Worm (Caenorhabditis elegans) whole organism, young adult: ENCODE results near the gene F31F4.11.

ENCODE experiments used
- B0336.3 ChIP-seq: fragments of 200-800 bp; sonication (Bioruptor generic); IDR thresholded peaks from 2 replicates; pipeline ENCODE4 v1.3.6; 2022; ENCODE audit warnings: missing genetic modification characterization, missing compliant biosample characterization
- C17E4.6 ChIP-seq: fragments of 200-800 bp; sonication (Bioruptor generic); IDR thresholded peaks from 2 replicates; pipeline ENCODE4 v1.3.6; 2022; ENCODE audit warnings: missing genetic modification reagents, missing genetic modification characterization, missing compliant biosample characterization
- F10E7.11 ChIP-seq: sonication (generic microtip); optimal IDR thresholded peaks from 2 replicates; lab custom pipeline; 2017; ENCODE audit warnings: mild to moderate bottlenecking, missing genetic modification characterization, moderate library complexity, missing compliant biosample characterization
- F33H1.4 ChIP-seq: fragments of 200-800 bp; sonication (Bioruptor generic); IDR thresholded peaks from 2 replicates; pipeline ENCODE4 v1.3.6; 2022; ENCODE audit warnings: missing genetic modification reagents, missing genetic modification characterization, missing compliant biosample characterization
- T26A5.8 ChIP-seq: sonication (generic microtip); optimal IDR thresholded peaks from 2 replicates; lab custom pipeline; 2016; ENCODE audit warnings: missing genetic modification characterization, missing compliant biosample characterization
- Y53G8AR.9 ChIP-seq: fragments of 200-800 bp; sonication (Bioruptor generic); conservative IDR thresholded peaks from 2 replicates; pipeline ENCODE4 v1.3.6; 2022; ENCODE audit warnings: missing genetic modification reagents, missing genetic modification characterization, missing compliant biosample characterization
- attf-3 ChIP-seq: fragments of 200-800 bp; sonication (Bioruptor generic); conservative IDR thresholded peaks from 2 replicates; pipeline ENCODE4 v1.3.6; 2022; ENCODE audit warnings: missing genetic modification reagents, missing genetic modification characterization, missing compliant biosample characterization
- chd-7 ChIP-seq: sonication (generic microtip); optimal IDR thresholded peaks from 2 replicates; lab custom pipeline; 2016; ENCODE audit warnings: mild to moderate bottlenecking, missing genetic modification characterization, moderate library complexity, missing compliant biosample characterization
- dpl-1 ChIP-seq: fragments of 150-350 bp; optimal IDR thresholded peaks from 2 replicates; lab custom pipeline; 2014; ENCODE audit warnings: missing biosample characterization, missing genetic modification reagents, missing genetic modification characterization
- egrh-3 ChIP-seq: fragments of 200-800 bp; sonication (Bioruptor generic); IDR thresholded peaks from 2 replicates; pipeline ENCODE4 v1.3.6; 2022; ENCODE audit warnings: missing genetic modification reagents, missing genetic modification characterization, missing compliant biosample characterization
- hmg-1.2 ChIP-seq: fragments of 200-800 bp; sonication (Bioruptor generic); IDR thresholded peaks from 2 replicates; pipeline ENCODE4 v1.3.6; 2022; ENCODE audit warnings: missing genetic modification reagents, missing genetic modification characterization, missing compliant biosample characterization
- hsf-1 ChIP-seq: fragments of 200-800 bp; sonication (Bioruptor generic); IDR thresholded peaks from 2 replicates; pipeline ENCODE4 v1.3.6; 2022; ENCODE audit warnings: missing genetic modification reagents, missing genetic modification characterization, missing compliant biosample characterization
- lin-54 ChIP-seq: fragments of 200-800 bp; sonication (Bioruptor generic); optimal IDR thresholded peaks from 2 replicates; lab custom pipeline; 2018; ENCODE audit warnings: mild to moderate bottlenecking, missing genetic modification characterization, missing compliant biosample characterization
- lsl-1 ChIP-seq: fragments of 200-800 bp; sonication (Bioruptor generic); optimal IDR thresholded peaks from 2 replicates; lab custom pipeline; 2018; ENCODE audit warnings: mild to moderate bottlenecking, missing genetic modification characterization, moderate library complexity, missing compliant biosample characterization
- lsy-27 ChIP-seq: sonication (generic microtip); optimal IDR thresholded peaks from 2 replicates; lab custom pipeline; 2017; ENCODE audit warnings: missing genetic modification characterization, mild to moderate bottlenecking, missing compliant biosample characterization, antibody characterized with exemption, missing genotype, borderline replicate concordance; ENCODE audit not compliant: insufficient read depth
- madf-10 ChIP-seq: sonication (generic microtip); optimal IDR thresholded peaks from 2 replicates; lab custom pipeline; 2016; ENCODE audit warnings: mild to moderate bottlenecking, missing genetic modification characterization, missing compliant biosample characterization
- madf-8 ChIP-seq: fragments of 200-800 bp; sonication (Bioruptor generic); conservative IDR thresholded peaks from 2 replicates; pipeline ENCODE4 v1.3.6; 2022; ENCODE audit warnings: missing genetic modification reagents, missing genetic modification characterization, missing compliant biosample characterization
- nhr-120 ChIP-seq: fragments of 200-800 bp; sonication (Bioruptor generic); IDR thresholded peaks from 2 replicates; pipeline ENCODE4 v1.3.6; 2022; ENCODE audit warnings: missing genetic modification characterization, missing compliant biosample characterization
- nhr-27 ChIP-seq: fragments of 200-800 bp; sonication (Bioruptor generic); optimal IDR thresholded peaks from 2 replicates; lab custom pipeline; 2018; ENCODE audit warnings: mild to moderate bottlenecking, missing genetic modification characterization, moderate library complexity, missing compliant biosample characterization
- nhr-80 ChIP-seq: sonication (generic microtip); optimal IDR thresholded peaks from 2 replicates; lab custom pipeline; 2016; ENCODE audit warnings: missing genetic modification characterization, missing compliant biosample characterization
- repo-1 ChIP-seq: sonication (generic microtip); optimal IDR thresholded peaks from 2 replicates; lab custom pipeline; 2017; ENCODE audit warnings: mild to moderate bottlenecking, missing genetic modification characterization, missing compliant biosample characterization
- sea-2 ChIP-seq: fragments of 200-800 bp; sonication (Bioruptor generic); IDR thresholded peaks from 2 replicates; pipeline ENCODE4 v1.3.6; 2022; ENCODE audit warnings: missing genetic modification characterization, missing compliant biosample characterization
- snpc-1.1 ChIP-seq: sonication (generic microtip); optimal IDR thresholded peaks from 2 replicates; lab custom pipeline; 2017; ENCODE audit warnings: missing genetic modification characterization, mild to moderate bottlenecking, missing compliant biosample characterization, antibody characterized with exemption, moderate library complexity, missing genotype, missing genetic modification reagents; ENCODE audit not compliant: insufficient read depth
- somi-1 ChIP-seq: fragments of 200-800 bp; sonication (Bioruptor generic); optimal IDR thresholded peaks from 2 replicates; lab custom pipeline; 2018; ENCODE audit warnings: mild to moderate bottlenecking, missing genetic modification characterization, missing compliant biosample characterization
- unc-130 ChIP-seq: sonication (generic microtip); optimal IDR thresholded peaks from 2 replicates; lab custom pipeline; 2016; ENCODE audit warnings: missing genetic modification reagents, missing genetic modification characterization, missing compliant biosample characterization
- zfh-2 ChIP-seq: fragments of 200-800 bp; sonication (Bioruptor generic); conservative IDR thresholded peaks from 2 replicates; pipeline ENCODE4 v1.3.6; 2022; ENCODE audit warnings: missing genetic modification reagents, missing genetic modification characterization, missing compliant biosample characterization

Gene F31F4.11

DNA sequence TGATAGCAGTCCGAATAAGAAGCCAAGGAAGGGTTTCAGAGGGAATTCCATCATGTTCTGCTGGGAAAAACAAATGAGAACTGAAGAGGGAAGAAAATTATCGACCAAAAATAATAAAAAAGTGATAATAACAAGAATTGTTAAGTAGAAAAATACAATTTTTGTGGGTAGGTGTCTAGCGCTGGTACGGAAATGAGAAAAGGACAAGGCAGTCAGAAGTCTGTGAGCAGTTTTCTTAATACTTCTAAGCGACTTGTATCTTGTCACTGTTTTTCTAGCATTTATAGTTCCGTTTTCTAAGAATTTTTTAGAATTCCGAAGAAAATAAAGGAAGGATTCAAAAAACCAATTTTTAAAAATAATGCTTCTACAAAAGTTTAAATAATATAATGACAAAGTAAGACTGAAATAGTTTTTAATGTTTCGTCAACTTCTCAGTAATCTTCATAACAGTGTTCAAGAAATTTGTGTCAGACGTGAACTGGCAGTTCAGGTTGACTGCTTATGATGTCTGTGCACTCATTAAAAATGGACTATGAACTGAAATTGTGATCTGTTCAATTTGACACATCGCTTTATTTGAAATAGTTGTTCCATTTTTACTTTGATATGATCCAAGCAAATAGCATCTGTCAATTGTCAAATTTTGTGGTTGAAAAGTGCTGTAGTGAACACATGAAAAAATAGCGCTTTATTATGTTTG is 28.6 kb upstream of the F31F4.11 start, which contains the start of gene srx-4 (continued):
- TF ChIP-seq lsl-1 = no peak
- no peak for TF ChIP-seq madf-10 (tag; lab: Kevin White, UChicago)

DNA sequence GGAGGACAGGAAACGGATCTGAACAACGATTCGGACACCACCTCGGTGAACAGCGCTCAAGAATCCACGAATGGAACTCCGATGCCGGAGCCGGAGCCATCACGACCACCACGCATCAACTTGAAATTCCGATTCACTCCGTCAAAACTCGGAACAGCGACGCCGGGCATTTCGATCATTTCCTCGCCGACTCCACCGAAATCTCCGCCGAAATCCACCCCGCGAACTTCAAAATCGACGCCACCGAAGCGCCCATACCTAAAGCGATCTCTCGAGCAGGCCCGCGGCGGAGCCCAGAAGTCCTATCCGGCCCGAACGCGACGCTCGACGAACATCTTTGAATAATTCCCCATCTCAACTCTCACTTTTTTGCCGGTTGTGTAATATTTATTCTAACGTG is 25.3 kb upstream of the F31F4.11 start:
- TF ChIP-seq egrh-3 (GFP tag; lab: Robert Waterston, UW) (peak; percentile 46; the same call in 1 of the 2 replicates), zfh-2 (GFP tag; lab: Robert Waterston, UW) (peak; percentile 70), snpc-1.1 (tag; lab: Kevin White, UChicago) (no peak)

DNA sequence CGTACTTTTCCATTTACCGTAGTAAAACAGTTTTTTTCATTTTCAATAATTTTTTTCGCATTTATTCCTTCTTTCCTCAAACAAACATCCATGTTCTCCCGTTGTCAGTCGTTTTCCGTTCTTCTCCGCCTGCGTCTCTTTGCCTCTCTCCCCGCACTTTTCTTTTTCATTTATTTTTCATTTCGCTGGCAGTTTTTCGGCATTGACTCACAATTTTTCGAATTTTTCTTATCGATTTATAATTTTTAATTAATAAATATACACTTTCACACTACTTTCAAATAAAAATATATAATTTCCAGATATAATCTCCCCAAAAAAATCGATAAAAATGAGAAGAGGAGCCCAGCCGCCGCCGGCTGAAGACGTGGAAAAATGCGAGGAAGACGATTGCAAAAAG is 23.1 kb upstream of the F31F4.11 start, which contains the start of gene H25P19.1:
H25P19.1 (plus strand) TSS at position 301 of the 400 bp plus-strand sequence.
- no peak for TF ChIP-seq zfh-2 (GFP tag; lab: Robert Waterston, UW)

DNA sequence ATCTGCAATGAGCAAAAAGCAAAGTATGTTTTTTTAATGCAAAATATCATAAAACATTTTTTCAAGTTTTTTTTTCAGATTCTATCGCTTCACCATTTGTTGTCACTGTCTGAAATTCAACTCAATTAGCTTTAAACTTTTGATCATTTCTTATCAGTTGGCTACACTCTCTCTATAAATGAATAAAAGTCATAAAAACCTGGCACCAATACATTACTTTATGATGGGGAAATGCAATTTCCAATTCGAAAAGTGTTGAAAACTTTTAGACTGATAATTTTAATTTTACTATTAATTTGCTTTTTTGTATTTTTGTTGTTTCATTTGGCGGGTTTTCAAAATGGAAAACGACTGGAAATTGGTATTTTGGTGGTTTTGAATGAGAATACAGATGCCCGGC is 19.6 kb upstream of the F31F4.11 start, which contains the start of gene F31F4.1:
F31F4.1 (plus strand) TSS at position 203 of the 400 bp plus-strand sequence.
- TF ChIP-seq madf-8 (GFP tag; lab: Robert Waterston, UW) = no peak
- peak; percentile 21 for TF ChIP-seq nhr-80
- no peak for TF ChIP-seq hmg-1.2 (GFP tag; lab: Robert Waterston, UW)

DNA sequence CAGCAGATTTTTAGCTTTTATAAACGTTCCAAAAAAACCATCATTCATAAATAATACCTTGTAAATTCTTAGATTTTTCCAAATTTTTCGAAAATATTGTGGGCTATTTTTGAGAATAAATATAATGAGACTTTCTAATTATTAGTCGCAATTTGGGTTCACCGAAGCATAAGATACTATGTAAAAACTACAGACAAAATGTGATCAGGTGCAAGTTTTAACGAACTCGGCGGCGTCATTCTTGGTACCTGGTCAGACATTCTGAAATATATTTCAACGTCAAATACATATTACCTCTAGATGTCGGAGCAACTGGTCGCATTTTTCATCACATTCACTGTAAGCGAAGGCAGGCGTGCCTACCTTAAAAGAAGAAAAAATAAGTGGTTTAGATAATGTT is 17.8 kb upstream of the F31F4.11 start, which contains the start of gene srx-23:
srx-23 (plus strand) TSS at position 301 of the 400 bp plus-strand sequence.
- no peak for TF ChIP-seq lin-54 (GFP tag; lab: Kevin White, UChicago)
- TF ChIP-seq repo-1 (tag; lab: Kevin White, UChicago) = no peak
- TF ChIP-seq T26A5.8 (tag; lab: Kevin White, UChicago) = no peak
- TF ChIP-seq B0336.3 = no peak
- no peak for TF ChIP-seq Y53G8AR.9 (GFP tag; lab: Robert Waterston, UW)
- TF ChIP-seq unc-130 (GFP tag; lab: Kevin White, UChicago) = no peak
- TF ChIP-seq F10E7.11 (tag; lab: Kevin White, UChicago) = no peak
- no peak for TF ChIP-seq egrh-3 (GFP tag; lab: Robert Waterston, UW)
- no peak for TF ChIP-seq madf-10 (tag; lab: Kevin White, UChicago)
- TF ChIP-seq sea-2 (GFP tag; lab: Robert Waterston, UW) = no peak
- no peak for TF ChIP-seq hsf-1 (GFP tag; lab: Robert Waterston, UW)
- TF ChIP-seq lsy-27 (tag; lab: Kevin White, UChicago) = no peak
- no peak for TF ChIP-seq chd-7 (tag; lab: Kevin White, UChicago)
- TF ChIP-seq nhr-120 = no peak
- no peak for TF ChIP-seq attf-3 (GFP tag; lab: Robert Waterston, UW)

DNA sequence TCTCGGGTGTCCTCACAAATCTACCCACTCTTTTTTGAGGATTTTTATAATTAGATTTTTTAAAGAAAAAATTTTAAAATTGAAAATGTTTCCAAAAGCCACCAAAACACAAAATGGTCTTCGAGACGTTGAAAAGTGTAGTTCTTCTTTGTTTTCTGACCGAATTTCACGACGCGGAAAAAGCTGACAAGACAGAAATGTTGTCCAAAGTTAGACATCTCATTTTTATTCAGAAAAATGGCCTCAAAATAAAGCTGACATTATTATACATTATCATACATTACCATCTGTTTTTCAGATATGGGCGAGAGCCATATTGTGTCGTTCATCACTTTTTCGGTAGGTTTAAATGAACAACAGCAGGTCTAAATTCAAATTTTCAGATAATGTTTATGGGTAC is 15.4 kb upstream of the F31F4.11 start, which contains the start of gene srx-22:
srx-22 (plus strand) TSS at position 301 of the 400 bp plus-strand sequence.
- TF ChIP-seq nhr-27 = no peak
- TF ChIP-seq C17E4.6 (GFP tag; lab: Robert Waterston, UW) = no peak
- no peak for TF ChIP-seq dpl-1
- no peak for TF ChIP-seq somi-1

DNA sequence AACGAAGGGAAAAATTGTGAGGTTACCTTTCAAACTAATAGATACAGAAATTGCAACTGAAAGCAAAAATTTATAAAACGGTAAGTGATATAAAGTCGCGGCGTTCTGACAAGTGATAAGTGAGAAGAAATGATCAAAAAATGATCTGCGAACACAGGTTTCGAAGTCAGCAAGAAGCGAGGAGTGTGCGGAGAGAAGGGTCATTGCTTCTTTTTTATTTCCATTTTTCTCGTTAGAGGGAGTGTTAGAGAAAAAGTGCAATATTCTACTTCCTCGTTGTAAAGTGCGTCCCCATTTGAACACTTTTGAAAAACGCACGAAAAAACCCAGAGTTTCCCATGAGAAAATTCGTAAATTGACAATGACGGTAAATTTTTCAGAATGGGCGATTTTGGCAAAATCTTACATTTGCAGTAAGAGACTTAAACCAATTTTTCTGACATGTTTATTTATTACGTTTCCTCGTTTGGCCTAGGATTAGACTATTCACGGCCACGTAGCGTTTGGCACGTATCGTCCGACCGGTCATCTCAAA is 12.4 kb upstream of the F31F4.11 start, which contains the start of the genes fbxa-72 and srx-21:
fbxa-72 (minus strand) TSS at position 204 of the 535 bp plus-strand sequence.
srx-21 (plus strand) TSS at position 485 of the 535 bp plus-strand sequence.
- TF ChIP-seq nhr-80 (peak; percentile 69), F33H1.4 (GFP tag; lab: Robert Waterston, UW) (no peak)
